Worm (Caenorhabditis elegans): ENCODE results near the gene cht-3.

ce11 chrIV:6991070-6991469 is 12.4 kb upstream of the cht-3 start:
- no peak for TF ChIP-seq lin-15B (tag; optimal IDR thresholded peaks at IDR 0.05)
- TF ChIP-seq ceh-90 (tag; optimal IDR thresholded peaks at IDR 0.05) = no peak
- TF ChIP-seq ama-1 (optimal IDR thresholded peaks at IDR 0.05) = no peak
- TF ChIP-seq lsy-2 (tag; optimal IDR thresholded peaks at IDR 0.05) = no peak
- no peak for TF ChIP-seq nhr-11 (tag; optimal IDR thresholded peaks at IDR 0.05)
- TF ChIP-seq C34B4.2 (tag; optimal IDR thresholded peaks at IDR 0.05) = no peak

All from whole organism, L1 larva.